Worm (Caenorhabditis elegans) whole organism, young adult: ENCODE data around the gene ZK287.7.

ENCODE experiments used
- B0019.2 ChIP-seq: fragments of 200-800 bp; sonication (Bioruptor generic); conservative IDR thresholded peaks from 2 replicates; pipeline ENCODE4 v1.3.6; 2022; ENCODE audit warnings: missing genetic modification reagents, missing genetic modification characterization, missing compliant biosample characterization
- B0261.1 ChIP-seq: sonication (generic microtip); optimal IDR thresholded peaks from 2 replicates; lab custom pipeline; 2016; ENCODE audit warnings: mild to moderate bottlenecking, missing genetic modification characterization, moderate library complexity, missing compliant biosample characterization
- B0336.3 ChIP-seq: fragments of 200-800 bp; sonication (Bioruptor generic); IDR thresholded peaks from 2 replicates; pipeline ENCODE4 v1.3.6; 2022; ENCODE audit warnings: missing genetic modification characterization, missing compliant biosample characterization
- F39B2.1 ChIP-seq: fragments of 200-800 bp; sonication (Bioruptor generic); IDR thresholded peaks from 2 replicates; pipeline ENCODE4 v1.3.6; 2022; ENCODE audit warnings: missing genetic modification reagents, missing genetic modification characterization, missing compliant biosample characterization
- ZK185.1 ChIP-seq: sonication (generic microtip); optimal IDR thresholded peaks from 2 replicates; lab custom pipeline; 2016; ENCODE audit warnings: mild to moderate bottlenecking, missing genetic modification characterization, missing compliant biosample characterization; ENCODE audit not compliant: poor library complexity, severe bottlenecking
- ama-1 ChIP-seq, 3 experiments: fragments of 150-350 bp in 1 of 3; sonication (generic microtip) in 2 of 3; optimal IDR thresholded peaks; 2 replicates each; lab custom pipeline; 2014 to 2018; ENCODE audit warnings: missing biosample characterization in 2 of 3, missing genetic modification characterization in 2 of 3, missing genetic modification reagents in 2 of 3
- athp-1 ChIP-seq: sonication (generic microtip); optimal IDR thresholded peaks from 2 replicates; lab custom pipeline; 2017; ENCODE audit warnings: mild to moderate bottlenecking, missing genetic modification characterization, missing compliant biosample characterization
- attf-5 ChIP-seq: fragments of 200-800 bp; sonication (Bioruptor generic); optimal IDR thresholded peaks from 2 replicates; lab custom pipeline; 2018; ENCODE audit warnings: mild to moderate bottlenecking, missing genetic modification characterization, missing compliant biosample characterization
- attf-6 ChIP-seq: fragments of 200-800 bp; sonication (Bioruptor generic); IDR thresholded peaks from 2 replicates; pipeline ENCODE4 v1.3.6; 2022; ENCODE audit warnings: missing genetic modification reagents, missing genetic modification characterization, missing compliant biosample characterization
- bed-2 ChIP-seq: fragments of 200-800 bp; sonication (Bioruptor generic); IDR thresholded peaks from 2 replicates; pipeline ENCODE4 v1.3.6; 2022; ENCODE audit warnings: missing genetic modification reagents, missing genetic modification characterization, missing compliant biosample characterization
- ccch-3 ChIP-seq: fragments of 200-800 bp; sonication (Bioruptor generic); optimal IDR thresholded peaks from 2 replicates; lab custom pipeline; 2018; ENCODE audit warnings: mild to moderate bottlenecking, missing genetic modification characterization, missing compliant biosample characterization
- ceh-100 ChIP-seq: fragments of 200-800 bp; sonication (Bioruptor generic); IDR thresholded peaks from 2 replicates; pipeline ENCODE4 v1.3.6; 2022; ENCODE audit warnings: missing genetic modification reagents, missing genetic modification characterization, missing compliant biosample characterization
- ceh-27 ChIP-seq: fragments of 200-800 bp; sonication (Bioruptor generic); optimal IDR thresholded peaks from 2 replicates; lab custom pipeline; 2018; ENCODE audit warnings: mild to moderate bottlenecking, missing genetic modification characterization, moderate library complexity, missing compliant biosample characterization
- ceh-91 ChIP-seq: fragments of 200-800 bp; sonication (Bioruptor generic); IDR thresholded peaks from 2 replicates; pipeline ENCODE4 v1.3.6; 2022; ENCODE audit warnings: missing genetic modification reagents, missing genetic modification characterization, missing compliant biosample characterization
- chd-7 ChIP-seq: sonication (generic microtip); optimal IDR thresholded peaks from 2 replicates; lab custom pipeline; 2016; ENCODE audit warnings: mild to moderate bottlenecking, missing genetic modification characterization, moderate library complexity, missing compliant biosample characterization
- dpff-1 ChIP-seq: sonication (generic microtip); optimal IDR thresholded peaks from 2 replicates; lab custom pipeline; 2017; ENCODE audit warnings: mild to moderate bottlenecking, missing genetic modification characterization, missing compliant biosample characterization
- ekl-4 ChIP-seq: fragments of 200-800 bp; sonication (Bioruptor generic); IDR thresholded peaks from 2 replicates; pipeline ENCODE4 v1.3.6; 2022; ENCODE audit warnings: missing genetic modification reagents, missing genetic modification characterization, missing compliant biosample characterization
- fkh-3 ChIP-seq: sonication (generic microtip); optimal IDR thresholded peaks from 2 replicates; lab custom pipeline; 2016; ENCODE audit warnings: mild to moderate bottlenecking, missing genetic modification characterization, missing compliant biosample characterization
- hsf-1 ChIP-seq: fragments of 200-800 bp; sonication (Bioruptor generic); IDR thresholded peaks from 2 replicates; pipeline ENCODE4 v1.3.6; 2022; ENCODE audit warnings: missing genetic modification reagents, missing genetic modification characterization, missing compliant biosample characterization
- let-607 ChIP-seq, 2 experiments: fragments of 200-800 bp in 1 of 2; sonication (Bioruptor generic) in 1 of 2; sonication (generic microtip) in 1 of 2; optimal IDR thresholded peaks; 2 replicates each; lab custom pipeline; 2016 to 2018; ENCODE audit warnings: mild to moderate bottlenecking in 2 of 2, missing compliant biosample characterization in 2 of 2, missing genetic modification characterization in 2 of 2, moderate library complexity in 2 of 2, missing genotype in 1 of 2
- lin-35 ChIP-seq, 3 experiments: fragments of 150-350 bp in 2 of 3; sonication (generic microtip) in 1 of 3; optimal IDR thresholded peaks; 2 replicates each; lab custom pipeline; 2014 to 2018; ENCODE audit warnings: missing biosample characterization in 3 of 3, missing genetic modification characterization in 3 of 3, missing genetic modification reagents in 3 of 3
- lin-40 ChIP-seq: sonication (generic microtip); optimal IDR thresholded peaks from 2 replicates; lab custom pipeline; 2016; ENCODE audit warnings: missing genetic modification characterization, mild to moderate bottlenecking, missing compliant biosample characterization, missing genotype, missing genetic modification reagents
- madf-6 ChIP-seq: fragments of 200-800 bp; sonication (Bioruptor generic); IDR thresholded peaks from 2 replicates; pipeline ENCODE4 v1.3.6; 2022; ENCODE audit warnings: missing genetic modification reagents, missing genetic modification characterization, missing compliant biosample characterization
- mel-28 ChIP-seq: sonication (generic microtip); optimal IDR thresholded peaks from 2 replicates; lab custom pipeline; 2016; ENCODE audit warnings: borderline replicate concordance, mild to moderate bottlenecking, missing genetic modification characterization, missing compliant biosample characterization
- nfya-2 ChIP-seq: fragments of 200-800 bp; sonication (Bioruptor generic); IDR thresholded peaks from 2 replicates; pipeline ENCODE4 v1.3.6; 2022; ENCODE audit warnings: missing genetic modification reagents, missing genetic modification characterization, missing compliant biosample characterization
- nhr-80 ChIP-seq: sonication (generic microtip); optimal IDR thresholded peaks from 2 replicates; lab custom pipeline; 2016; ENCODE audit warnings: missing genetic modification characterization, missing compliant biosample characterization
- pbrm-1 ChIP-seq: fragments of 200-800 bp; sonication (Bioruptor generic); IDR thresholded peaks from 2 replicates; pipeline ENCODE4 v1.3.6; 2022; ENCODE audit warnings: missing genetic modification reagents, missing genetic modification characterization, missing compliant biosample characterization
- repo-1 ChIP-seq: sonication (generic microtip); optimal IDR thresholded peaks from 2 replicates; lab custom pipeline; 2017; ENCODE audit warnings: mild to moderate bottlenecking, missing genetic modification characterization, missing compliant biosample characterization
- rpc-1 ChIP-seq, 2 experiments: fragments of 150-350 bp in 1 of 2; sonication (generic microtip) in 1 of 2; optimal IDR thresholded peaks; 2 replicates each; lab custom pipeline; 2014 to 2018; ENCODE audit warnings: missing biosample characterization in 1 of 2, missing genetic modification characterization in 1 of 2, missing genetic modification reagents in 1 of 2, missing genotype in 1 of 2
- sea-2 ChIP-seq: fragments of 200-800 bp; sonication (Bioruptor generic); IDR thresholded peaks from 2 replicates; pipeline ENCODE4 v1.3.6; 2022; ENCODE audit warnings: missing genetic modification characterization, missing compliant biosample characterization
- snpc-4 ChIP-seq, 5 experiments: fragments of 150-350 bp in 1 of 5; sonication (generic microtip) in 4 of 5; optimal IDR thresholded peaks; 2 replicates each; lab custom pipeline; 2014 to 2018; ENCODE audit warnings: missing genetic modification characterization in 5 of 5, missing biosample characterization in 3 of 5, antibody characterized with exemption in 2 of 5, mild to moderate bottlenecking in 2 of 5, missing compliant biosample characterization in 2 of 5, missing genotype in 2 of 5, moderate library complexity in 2 of 5, missing genetic modification reagents in 1 of 5
- ztf-25 ChIP-seq: fragments of 200-800 bp; sonication (Bioruptor generic); IDR thresholded peaks from 2 replicates; pipeline ENCODE4 v1.3.6; 2022; ENCODE audit warnings: missing genetic modification reagents, missing genetic modification characterization, missing compliant biosample characterization
- ztf-26 ChIP-seq: sonication (generic microtip); optimal IDR thresholded peaks from 2 replicates; lab custom pipeline; 2017; ENCODE audit warnings: missing genetic modification characterization, missing compliant biosample characterization

The ZK287.7 gene

DNA sequence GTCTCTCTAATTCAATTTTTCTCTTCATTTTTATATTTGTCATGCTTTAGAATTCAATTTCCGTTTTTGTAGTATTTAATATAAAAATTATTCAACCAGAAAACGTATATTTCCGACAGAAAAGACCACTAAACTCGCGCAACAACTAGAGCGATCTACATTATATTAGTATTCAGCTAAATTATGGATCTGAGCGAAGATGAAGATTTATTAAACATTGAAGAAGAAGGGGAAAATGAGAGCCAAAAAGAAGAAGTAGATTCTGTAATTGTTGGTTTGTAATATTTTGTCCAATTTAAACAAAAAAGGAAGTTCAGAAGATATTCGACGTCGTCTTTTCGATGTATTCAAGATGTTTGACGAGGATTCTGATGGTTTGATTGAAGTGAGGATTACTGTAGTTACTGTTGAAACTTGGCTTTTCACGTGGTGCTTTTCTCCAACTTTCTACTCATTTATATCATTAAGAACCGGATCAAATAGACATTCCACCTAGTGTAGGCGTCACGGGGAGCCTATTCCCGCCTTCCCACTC lies 41.1 kb downstream of the ZK287.7 start, which contains the start of gene cal-7:
Gene cal-7 (plus strand): TSS at position 184 of the 535 bp plus-strand sequence.
- TF ChIP-seq chd-7 (peak; percentile 24), B0336.3 (GFP tag; lab: Robert Waterston, UW) (no peak), mel-28 (tag; lab: Kevin White, UChicago) (no peak), ZK185.1 (tag; lab: Kevin White, UChicago) (peak; percentile 15), attf-6 (GFP tag; lab: Robert Waterston, UW) (no peak), sea-2 (GFP tag; lab: Robert Waterston, UW) (no peak), snpc-4 (GFP tag; optimal IDR thresholded peaks at IDR 0.05; lab: Kevin White, UChicago) (no peak), snpc-4 (tag; optimal IDR thresholded peaks at IDR 0.05; lab: Kevin White, UChicago) (no peak), ceh-27 (GFP tag; lab: Kevin White, UChicago) (no peak), ama-1 (optimal IDR thresholded peaks at IDR 0.05; lab: Kevin White, UChicago) (no peak), ama-1 (GFP tag; optimal IDR thresholded peaks at IDR 0.05; lab: Kevin White, UChicago) (peak in 1 of 2 experiments; percentile 61), F39B2.1 (no peak), B0261.1 (tag; lab: Kevin White, UChicago) (no peak), fkh-3 (tag; lab: Kevin White, UChicago) (no peak), ceh-91 (GFP tag; lab: Robert Waterston, UW) (0 out of 2 replicates have a peak, but pooled peaks have one; percentile 11), ztf-26 (tag; lab: Kevin White, UChicago) (peak; percentile 55), pbrm-1 (GFP tag; lab: Robert Waterston, UW) (no peak), ccch-3 (no peak), dpff-1 (tag; lab: Kevin White, UChicago) (peak; percentile 3), ceh-100 (GFP tag; lab: Robert Waterston, UW) (no peak), nfya-2 (GFP tag; lab: Robert Waterston, UW) (no peak), ekl-4 (GFP tag; lab: Robert Waterston, UW) (0 out of 2 replicates have a peak, but pooled peaks have one; percentile 29), let-607 (tag; optimal IDR thresholded peaks at IDR 0.05; lab: Kevin White, UChicago) (no peak), lin-40 (peak; percentile 18), repo-1 (tag; lab: Kevin White, UChicago) (peak; percentile 53), rpc-1 (optimal IDR thresholded peaks at IDR 0.05; lab: Kevin White, UChicago) (no peak), rpc-1 (tag; optimal IDR thresholded peaks at IDR 0.05; lab: Kevin White, UChicago) (no peak), athp-1 (no peak), B0019.2 (GFP tag; lab: Robert Waterston, UW) (no peak)

- TF ChIP-seq ztf-25 (GFP tag; lab: Robert Waterston, UW) (no peak), attf-5 (GFP tag; lab: Kevin White, UChicago) (no peak), lin-35 (GFP tag; optimal IDR thresholded peaks at IDR 0.05; lab: Kevin White, UChicago) (no peak), nhr-80 (peak; percentile 64)
- TF ChIP-seq, all 124 proteins: peak for 1
These were observed 44.4 kb downstream of the ZK287.7 start, which contains the start of gene aqp-4 for ce11 chrV:9737287-9737686. Gene aqp-4 (plus strand): TSS chrV:9737556.

DNA sequence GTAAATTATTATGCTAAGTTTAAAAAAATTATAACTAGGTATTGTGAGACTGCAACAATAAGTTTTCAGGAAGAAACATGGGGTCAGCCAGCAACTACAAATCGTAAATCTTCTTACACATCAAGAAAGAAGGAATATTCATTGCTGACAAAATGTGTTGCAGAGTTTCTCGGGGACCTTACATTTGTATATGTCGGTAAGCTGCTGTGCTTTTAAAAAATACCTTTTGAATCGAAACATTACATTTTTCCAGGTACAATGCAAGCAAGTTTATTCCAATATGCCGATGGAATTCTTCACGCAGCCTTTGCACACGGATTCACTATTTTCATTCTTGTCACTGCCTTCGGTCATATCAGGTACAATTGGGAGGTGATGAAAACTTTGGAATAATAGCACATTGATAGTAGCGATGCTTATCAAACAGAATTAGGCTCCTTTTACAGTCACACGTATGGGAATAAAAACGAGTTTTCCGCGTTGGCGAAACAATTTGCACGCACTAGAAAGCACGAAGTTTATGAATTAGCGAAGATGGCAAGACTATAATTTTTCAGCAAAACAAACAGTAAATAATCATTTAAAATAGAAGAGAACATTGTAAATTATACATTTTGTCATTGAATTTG lies 45.3 kb downstream of the ZK287.7 start:
- TF ChIP-seq nhr-80 (peak; percentile 48), madf-6 (GFP tag; lab: Robert Waterston, UW) (no peak)

DNA sequence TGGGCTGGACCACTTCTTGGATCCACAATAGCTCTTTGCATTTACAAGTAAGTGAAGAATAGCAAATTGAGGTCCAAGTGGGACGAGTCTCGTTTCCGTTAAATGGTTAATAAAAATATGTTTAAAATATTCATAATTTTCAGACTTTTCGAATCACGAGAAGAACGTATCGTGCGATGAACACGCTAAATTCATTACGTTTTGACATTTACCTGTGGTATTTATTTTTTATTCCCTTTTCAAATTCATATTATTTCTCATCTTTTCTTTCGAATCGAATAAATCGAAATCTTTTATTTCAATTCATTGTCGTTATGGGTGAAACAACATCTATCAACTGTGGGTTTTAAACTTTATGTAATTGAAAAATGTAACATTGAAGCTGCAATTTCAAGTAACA lies 46.5 kb downstream of the ZK287.7 start, which contains the start of gene marc-1:
Gene marc-1 (plus strand): TSS at position 301 of the 400 bp plus-strand sequence.
- TF ChIP-seq ceh-27 (GFP tag; lab: Kevin White, UChicago) (no peak), bed-2 (GFP tag; lab: Robert Waterston, UW) (no peak), hsf-1 (GFP tag; lab: Robert Waterston, UW) (no peak), rpc-1 (optimal IDR thresholded peaks at IDR 0.05; lab: Kevin White, UChicago) (no peak), rpc-1 (tag; optimal IDR thresholded peaks at IDR 0.05; lab: Kevin White, UChicago) (no peak)
